Worm (Caenorhabditis elegans) whole organism, mixed stage, embryonic: ENCODE measurements around the gene Y69E1A.3.

Source experiments
- M03D4.4 ChIP-seq: sonication (generic microtip); optimal IDR thresholded peaks from 2 replicates; lab custom pipeline; 2017; ENCODE audit warnings: mild to moderate bottlenecking, missing genetic modification characterization, missing compliant biosample characterization
- bed-3 ChIP-seq: fragments of 200-800 bp; sonication (Bioruptor generic); optimal IDR thresholded peaks from 3 replicates; lab custom pipeline; 2018; ENCODE audit warnings: mild to moderate bottlenecking, missing genetic modification characterization, moderate library complexity, missing compliant biosample characterization
- blmp-1 ChIP-seq: fragments of 150-350 bp; optimal IDR thresholded peaks from 2 replicates; lab custom pipeline; 2014; ENCODE audit warnings: missing biosample characterization, missing genetic modification characterization
- ceh-39 ChIP-seq: fragments of 150-350 bp; optimal IDR thresholded peaks from 2 replicates; lab custom pipeline; 2014; ENCODE audit warnings: missing biosample characterization, missing genetic modification characterization
- ceh-43 ChIP-seq: fragments of 200-800 bp; sonication (Bioruptor generic); optimal IDR thresholded peaks from 2 replicates; lab custom pipeline; 2018; ENCODE audit warnings: mild to moderate bottlenecking, missing genetic modification characterization, moderate library complexity, missing compliant biosample characterization
- ceh-83 ChIP-seq: fragments of 200-800 bp; sonication (Bioruptor generic); optimal IDR thresholded peaks from 2 replicates; lab custom pipeline; 2018; ENCODE audit warnings: mild to moderate bottlenecking, missing genetic modification characterization, missing compliant biosample characterization
- ces-1 ChIP-seq: fragments of 150-350 bp; optimal IDR thresholded peaks from 2 replicates; lab custom pipeline; 2014; ENCODE audit warnings: missing biosample characterization, missing genetic modification reagents, missing genetic modification characterization
- cnd-1 ChIP-seq: fragments of 200-800 bp; sonication (Bioruptor generic); optimal IDR thresholded peaks from 2 replicates; lab custom pipeline; 2018; ENCODE audit warnings: mild to moderate bottlenecking, missing genetic modification characterization, missing compliant biosample characterization
- drap-1 ChIP-seq: fragments of 200-800 bp; sonication (Bioruptor generic); optimal IDR thresholded peaks from 3 replicates; lab custom pipeline; 2018; ENCODE audit warnings: mild to moderate bottlenecking, missing genetic modification characterization, missing compliant biosample characterization
- elt-1 ChIP-seq: sonication (generic microtip); optimal IDR thresholded peaks from 2 replicates; lab custom pipeline; 2017; ENCODE audit warnings: missing genetic modification characterization, mild to moderate bottlenecking, missing compliant biosample characterization, antibody characterized with exemption, moderate library complexity, borderline replicate concordance; ENCODE audit not compliant: insufficient read depth
- elt-3 ChIP-seq: fragments of 150-350 bp; optimal IDR thresholded peaks from 2 replicates; lab custom pipeline; 2014; ENCODE audit warnings: missing biosample characterization, missing genetic modification characterization
- flh-1 ChIP-seq: fragments of 200-800 bp; sonication (Bioruptor generic); optimal IDR thresholded peaks from 2 replicates; lab custom pipeline; 2018; ENCODE audit warnings: mild to moderate bottlenecking, missing genetic modification characterization, moderate library complexity, missing compliant biosample characterization
- ham-2 ChIP-seq: fragments of 200-800 bp; sonication (Bioruptor generic); optimal IDR thresholded peaks from 2 replicates; lab custom pipeline; 2018; ENCODE audit warnings: mild to moderate bottlenecking, missing genetic modification characterization, missing compliant biosample characterization
- hlh-1 ChIP-seq: fragments of 150-350 bp; optimal IDR thresholded peaks from 2 replicates; lab custom pipeline; 2014; ENCODE audit warnings: missing biosample characterization, missing genetic modification reagents, missing genetic modification characterization
- lin-13 ChIP-seq: fragments of 150-350 bp; optimal IDR thresholded peaks from 2 replicates; lab custom pipeline; 2014; ENCODE audit warnings: missing biosample characterization, missing genetic modification characterization
- lin-32 ChIP-seq: fragments of 200-800 bp; sonication (Bioruptor generic); optimal IDR thresholded peaks from 2 replicates; lab custom pipeline; 2018; ENCODE audit warnings: mild to moderate bottlenecking, missing genetic modification characterization, missing compliant biosample characterization
- lsy-2 ChIP-seq: fragments of 150-350 bp; optimal IDR thresholded peaks from 2 replicates; lab custom pipeline; 2014; ENCODE audit warnings: missing biosample characterization, missing genetic modification characterization
- mep-1 ChIP-seq: fragments of 150-350 bp; optimal IDR thresholded peaks from 2 replicates; lab custom pipeline; 2017; ENCODE audit warnings: missing biosample characterization, missing genetic modification reagents, missing genetic modification characterization, inconsistent platforms
- mls-2 ChIP-seq: sonication (generic microtip); optimal IDR thresholded peaks from 2 replicates; lab custom pipeline; 2016; ENCODE audit warnings: mild to moderate bottlenecking, missing genetic modification characterization, moderate library complexity, missing compliant biosample characterization
- nhr-2 ChIP-seq: fragments of 150-350 bp; optimal IDR thresholded peaks from 2 replicates; lab custom pipeline; 2014; ENCODE audit warnings: missing biosample characterization, missing genetic modification characterization
- nhr-237 ChIP-seq: fragments of 150-350 bp; optimal IDR thresholded peaks from 2 replicates; lab custom pipeline; 2014; ENCODE audit warnings: missing biosample characterization, missing genetic modification characterization
- nhr-28 ChIP-seq: fragments of 150-350 bp; optimal IDR thresholded peaks from 2 replicates; lab custom pipeline; 2014; ENCODE audit warnings: missing biosample characterization, missing genetic modification characterization
- nhr-76 ChIP-seq: sonication (generic microtip); optimal IDR thresholded peaks from 2 replicates; lab custom pipeline; 2017; ENCODE audit warnings: missing biosample characterization, missing genetic modification characterization
- pha-4 ChIP-seq: fragments of 150-350 bp; optimal IDR thresholded peaks from 2 replicates; lab custom pipeline; 2018; ENCODE audit warnings: missing biosample characterization, missing genetic modification reagents, missing genetic modification characterization
- sem-2 ChIP-seq: fragments of 200-800 bp; sonication (Bioruptor generic); optimal IDR thresholded peaks from 2 replicates; lab custom pipeline; 2018; ENCODE audit warnings: mild to moderate bottlenecking, missing genetic modification characterization, missing compliant biosample characterization
- sptf-1 ChIP-seq: sonication (generic microtip); optimal IDR thresholded peaks from 2 replicates; lab custom pipeline; 2017; ENCODE audit warnings: mild to moderate bottlenecking, missing genetic modification characterization, moderate library complexity, missing compliant biosample characterization
- tbx-8 ChIP-seq: fragments of 200-800 bp; sonication (Bioruptor generic); optimal IDR thresholded peaks from 2 replicates; lab custom pipeline; 2018; ENCODE audit warnings: mild to moderate bottlenecking, missing genetic modification characterization, moderate library complexity, missing compliant biosample characterization
- unc-120 ChIP-seq: sonication (generic microtip); optimal IDR thresholded peaks from 2 replicates; lab custom pipeline; 2017; ENCODE audit warnings: missing genetic modification characterization, missing compliant biosample characterization; ENCODE audit not compliant: poor library complexity, severe bottlenecking
- unc-62 ChIP-seq: fragments of 150-350 bp; optimal IDR thresholded peaks from 2 replicates; lab custom pipeline; 2014; ENCODE audit warnings: missing biosample characterization, missing genetic modification reagents, missing genetic modification characterization
- zip-8 ChIP-seq: fragments of 150-350 bp; optimal IDR thresholded peaks from 2 replicates; lab custom pipeline; 2014; ENCODE audit warnings: missing biosample characterization, missing genetic modification characterization
- ztf-11 ChIP-seq: fragments of 150-350 bp; optimal IDR thresholded peaks from 2 replicates; lab custom pipeline; 2014; ENCODE audit warnings: missing biosample characterization, missing genetic modification characterization

The Y69E1A.3 gene

ce11 chrIV:10919770-10920169 is 32.3 kb upstream of the Y69E1A.3 start, which contains the start of gene rbr-2:
Gene rbr-2 (plus strand): TSS chrIV:10920070.
- TF ChIP-seq lsy-2 (tag; lab: Kevin White, UChicago) (no peak), elt-1 (tag; lab: Kevin White, UChicago) (no peak), drap-1 (no peak), ceh-39 (tag; lab: Kevin White, UChicago) (no peak), cnd-1 (tag; lab: Kevin White, UChicago) (no peak), nhr-237 (tag; lab: Kevin White, UChicago) (no peak), unc-62 (GFP tag; lab: Kevin White, UChicago) (no peak), mls-2 (tag; lab: Kevin White, UChicago) (no peak), pha-4 (tag; lab: Kevin White, UChicago) (no peak)
- TF ChIP-seq, all 35 proteins: peak for 0

- peak; percentile 71 for TF ChIP-seq lsy-2 (tag; lab: Kevin White, UChicago)
- peak; percentile 18 for TF ChIP-seq unc-120 (tag; lab: Kevin White, UChicago)
- TF ChIP-seq nhr-237 (tag; lab: Kevin White, UChicago) = no peak
- TF ChIP-seq M03D4.4 (tag; lab: Kevin White, UChicago) = no peak
- peak; percentile 54 for TF ChIP-seq mep-1
- TF ChIP-seq flh-1 (GFP tag; lab: Kevin White, UChicago) = no peak
- peak; percentile 15 for TF ChIP-seq ceh-39 (tag; lab: Kevin White, UChicago)
- peak; percentile 24 for TF ChIP-seq mls-2 (tag; lab: Kevin White, UChicago)
- TF ChIP-seq cnd-1 (tag; lab: Kevin White, UChicago) = peak; percentile 4
These were observed 19.0 kb upstream of the Y69E1A.3 start, which contains the start of the genes dnc-1 and lsm-7 for ce11 chrIV:10933062-10933552. Gene dnc-1 (minus strand): TSS chrIV:10933203. Gene lsm-7 (plus strand): TSS chrIV:10933502.

- TF ChIP-seq ceh-43 (GFP tag; lab: Kevin White, UChicago) = no peak
- no peak for TF ChIP-seq lsy-2 (tag; lab: Kevin White, UChicago)
- no peak for TF ChIP-seq ceh-39 (tag; lab: Kevin White, UChicago)
- no peak for TF ChIP-seq zip-8
- no peak for TF ChIP-seq unc-62 (GFP tag; lab: Kevin White, UChicago)
- no peak for TF ChIP-seq elt-3
- TF ChIP-seq tbx-8 (GFP tag; lab: Kevin White, UChicago) = no peak
- TF ChIP-seq elt-1 (tag; lab: Kevin White, UChicago) = no peak
- TF ChIP-seq pha-4 (tag; lab: Kevin White, UChicago) = no peak
- no peak for TF ChIP-seq nhr-76 (tag; lab: Kevin White, UChicago)
- no peak for TF ChIP-seq lin-32
These were observed 18.1 kb upstream of the Y69E1A.3 start for ce11 chrIV:10933777-10934546.

ce11 chrIV:10934786-10935185 is 17.3 kb upstream of the Y69E1A.3 start:
- no peak for TF ChIP-seq ceh-83
- no peak for TF ChIP-seq sem-2 (GFP tag; lab: Kevin White, UChicago)
- TF ChIP-seq elt-3 = no peak
- no peak for TF ChIP-seq flh-1 (GFP tag; lab: Kevin White, UChicago)
- TF ChIP-seq nhr-28 (tag; lab: Kevin White, UChicago) = no peak
- TF ChIP-seq blmp-1 = no peak
- no peak for TF ChIP-seq hlh-1 (tag; lab: Kevin White, UChicago)
- no peak for TF ChIP-seq ham-2
- TF ChIP-seq nhr-2 (tag; lab: Kevin White, UChicago) = no peak
- no peak for TF ChIP-seq unc-120 (tag; lab: Kevin White, UChicago)
- TF ChIP-seq, all 35 proteins: peak for 0

ce11 chrIV:10935336-10935735 is 16.8 kb upstream of the Y69E1A.3 start:
- TF ChIP-seq lin-13 (tag; lab: Kevin White, UChicago) (no peak), nhr-2 (tag; lab: Kevin White, UChicago) (peak; percentile 40), unc-120 (tag; lab: Kevin White, UChicago) (peak; percentile 73), flh-1 (GFP tag; lab: Kevin White, UChicago) (no peak), ces-1 (GFP tag; lab: Kevin White, UChicago) (peak; percentile 47), ztf-11 (tag; lab: Kevin White, UChicago) (no peak), pha-4 (tag; lab: Kevin White, UChicago) (no peak), lsy-2 (tag; lab: Kevin White, UChicago) (peak; percentile 40), ceh-43 (GFP tag; lab: Kevin White, UChicago) (no peak), hlh-1 (tag; lab: Kevin White, UChicago) (peak; percentile 75), cnd-1 (tag; lab: Kevin White, UChicago) (peak; percentile 27), mls-2 (tag; lab: Kevin White, UChicago) (peak; percentile 12), unc-62 (GFP tag; lab: Kevin White, UChicago) (peak; percentile 95), sptf-1 (tag; lab: Kevin White, UChicago) (peak; percentile 6), mep-1 (no peak), bed-3 (GFP tag; lab: Kevin White, UChicago) (no peak)
- TF ChIP-seq, all 35 proteins: peak for 9
